Worm (Caenorhabditis elegans) whole organism, L4/young adult: Measurements from ENCODE around the gene col-177.

ENCODE experiments used
- W03F9.2 ChIP-seq: fragments of 150-350 bp; optimal IDR thresholded peaks from 2 replicates; lab custom pipeline; 2014; ENCODE audit warnings: missing biosample characterization, missing genetic modification characterization
- dao-5 ChIP-seq: sonication (generic microtip); optimal IDR thresholded peaks from 2 replicates; lab custom pipeline; 2016; ENCODE audit warnings: missing genotype, missing genetic modification characterization, moderate library complexity, missing compliant biosample characterization
- him-1 ChIP-seq: sonication (generic microtip); optimal IDR thresholded peaks from 2 replicates; lab custom pipeline; 2016; ENCODE audit warnings: missing genotype, missing genetic modification reagents, missing genetic modification characterization, missing compliant biosample characterization

DNA sequence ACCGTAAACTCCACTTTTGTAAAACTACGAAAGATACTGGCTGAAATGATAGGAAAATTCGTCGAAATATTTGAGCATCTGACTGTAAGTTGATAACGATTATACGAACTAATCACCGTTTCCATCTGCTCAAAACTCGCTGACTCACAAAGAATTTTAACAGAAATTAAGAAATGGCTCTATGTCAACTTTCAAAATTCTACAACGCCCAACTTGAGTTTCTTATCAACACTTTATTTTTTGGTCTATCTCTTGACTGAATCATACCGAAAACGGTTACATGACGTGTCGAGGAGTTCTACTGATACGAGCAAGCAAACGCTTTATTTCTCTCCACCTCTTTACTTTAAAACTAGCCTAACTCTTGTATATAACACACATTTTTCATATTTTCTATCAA, 45.5 kb upstream of the col-177 start, which contains the start of gene clc-1:
- TF ChIP-seq him-1 (tag; lab: Kevin White, UChicago) (no peak), W03F9.2 (tag; lab: Kevin White, UChicago) (no peak), dao-5 (tag; lab: Kevin White, UChicago) (no peak)
